Fruit fly (Drosophila melanogaster) whole organism, embryonic: ENCODE measurements around the gene Zip89B.

Source experiments
- Antp ChIP-seq: fragments of 200-800 bp; sonication (Bioruptor generic); optimal IDR thresholded peaks from 3 replicates; lab custom pipeline; 2016; ENCODE audit warnings: missing biosample characterization, missing genetic modification characterization
- Bdp1 ChIP-seq: fragments of 200-800 bp; sonication (Bioruptor generic); optimal IDR thresholded peaks from 3 replicates; lab custom pipeline; 2016; ENCODE audit warnings: missing biosample characterization, missing genetic modification characterization
- CG1024 ChIP-seq: fragments of 200-800 bp; sonication (Bioruptor generic); IDR thresholded peaks from 2 replicates; pipeline ENCODE4 v1.3.6; 2022; ENCODE audit warnings: missing biosample characterization, missing genetic modification characterization
- CG10267 ChIP-seq: fragments of 200-800 bp; sonication (Bioruptor generic); optimal IDR thresholded peaks from 2 replicates; lab custom pipeline; 2018; ENCODE audit warnings: missing biosample characterization, mild to moderate bottlenecking, missing genetic modification characterization, moderate library complexity
- CG10462 ChIP-seq: fragments of 200-800 bp; sonication (Bioruptor generic); optimal IDR thresholded peaks from 2 replicates; lab custom pipeline; 2016; ENCODE audit warnings: missing biosample characterization, missing genetic modification characterization
- CG11093 ChIP-seq: fragments of 200-800 bp; sonication (Bioruptor generic); IDR thresholded peaks from 3 replicates; pipeline ENCODE4 v1.3.6; 2022; ENCODE audit warnings: missing biosample characterization, missing genetic modification characterization
- CG14441 ChIP-seq: fragments of 200-800 bp; sonication (Bioruptor generic); IDR thresholded peaks from 2 replicates; pipeline ENCODE4 v1.3.6; 2022; ENCODE audit warnings: missing biosample characterization, missing genetic modification characterization
- CG15479 ChIP-seq: fragments of 200-800 bp; sonication (Bioruptor generic); optimal IDR thresholded peaks from 3 replicates; lab custom pipeline; 2019; ENCODE audit warnings: missing biosample characterization, mild to moderate bottlenecking, missing genetic modification characterization, moderate library complexity
- CG17612 ChIP-seq: fragments of 200-800 bp; sonication (Bioruptor generic); IDR thresholded peaks from 2 replicates; pipeline ENCODE4 v1.3.6; 2022; ENCODE audit warnings: missing biosample characterization, missing genetic modification characterization
- CG17829 ChIP-seq: fragments of 200-800 bp; optimal IDR thresholded peaks from 2 replicates; lab custom pipeline; 2019; ENCODE audit warnings: missing biosample characterization, mild to moderate bottlenecking, missing genetic modification characterization, moderate library complexity
- CG18011 ChIP-seq: fragments of 200-800 bp; sonication (Bioruptor generic); optimal IDR thresholded peaks from 2 replicates; lab custom pipeline; 2017; ENCODE audit warnings: missing biosample characterization, missing genetic modification characterization, mild to moderate bottlenecking, moderate library complexity, missing genotype
- CG2678 ChIP-seq: fragments of 200-800 bp; sonication (Bioruptor generic); optimal IDR thresholded peaks from 3 replicates; lab custom pipeline; 2019; ENCODE audit warnings: missing biosample characterization, mild to moderate bottlenecking, missing genetic modification characterization, moderate library complexity
- CG32532 ChIP-seq: fragments of 200-800 bp; sonication (Bioruptor generic); IDR thresholded peaks from 2 replicates; pipeline ENCODE4 v1.3.6; 2022; ENCODE audit warnings: missing biosample characterization, missing genetic modification characterization
- CG32767 ChIP-seq: fragments of 200-800 bp; sonication (Bioruptor generic); IDR thresholded peaks from 2 replicates; pipeline ENCODE4 v1.3.6; 2022; ENCODE audit warnings: missing biosample characterization, missing genetic modification characterization
- CG33213 ChIP-seq: fragments of 200-800 bp; sonication (Bioruptor generic); optimal IDR thresholded peaks from 3 replicates; lab custom pipeline; 2016; ENCODE audit warnings: missing biosample characterization, missing genetic modification characterization
- CG33557 ChIP-seq: fragments of 200-800 bp; sonication (Bioruptor generic); optimal IDR thresholded peaks from 2 replicates; lab custom pipeline; 2019; ENCODE audit warnings: missing biosample characterization, mild to moderate bottlenecking, missing genetic modification characterization, moderate library complexity
- CG3407 ChIP-seq: fragments of 200-800 bp; sonication (Bioruptor generic); optimal IDR thresholded peaks from 2 replicates; lab custom pipeline; 2018; ENCODE audit warnings: missing biosample characterization, mild to moderate bottlenecking, missing genetic modification characterization
- CG6254 ChIP-seq: fragments of 200-800 bp; sonication (Bioruptor generic); optimal IDR thresholded peaks from 3 replicates; lab custom pipeline; 2017; ENCODE audit warnings: mild to moderate bottlenecking, missing biosample characterization, missing genetic modification reagents, missing genetic modification characterization
- CG6791 ChIP-seq: fragments of 200-800 bp; sonication (Bioruptor generic); IDR thresholded peaks from 3 replicates; pipeline ENCODE4 v1.3.6; 2022; ENCODE audit warnings: missing biosample characterization, missing genetic modification characterization; ENCODE audit not compliant: partially characterized antibody
- D ChIP-seq, 2 experiments: fragments of 200-800 bp in 1 of 2; fragments of >200 bp in 1 of 2; sonication (Bioruptor generic) in 1 of 2; optimal IDR thresholded peaks; 2 replicates in 1 of 2; 3 replicates in 1 of 2; lab custom pipeline; 2017; ENCODE audit warnings: mild to moderate bottlenecking in 1 of 2, missing biosample characterization in 1 of 2, missing genetic modification characterization in 1 of 2, missing genetic modification reagents in 1 of 2
- D19A ChIP-seq: fragments of 200-800 bp; optimal IDR thresholded peaks from 3 replicates; lab custom pipeline; 2019; ENCODE audit warnings: missing biosample characterization, mild to moderate bottlenecking, missing genetic modification characterization, moderate library complexity
- HLHmδ ChIP-seq: fragments of 200-800 bp; sonication (Bioruptor generic); optimal IDR thresholded peaks from 2 replicates; lab custom pipeline; 2018; ENCODE audit warnings: missing biosample characterization, mild to moderate bottlenecking, missing genetic modification characterization, moderate library complexity
- Hand ChIP-seq: fragments of 200-800 bp; sonication (Bioruptor generic); optimal IDR thresholded peaks from 2 replicates; lab custom pipeline; 2017; ENCODE audit warnings: mild to moderate bottlenecking, missing biosample characterization, missing genetic modification reagents, missing genetic modification characterization
- NC2α ChIP-seq: fragments of 200-800 bp; sonication (Bioruptor generic); optimal IDR thresholded peaks from 2 replicates; lab custom pipeline; 2016; ENCODE audit warnings: missing biosample characterization, missing genetic modification characterization
- Opbp ChIP-seq: fragments of 200-800 bp; sonication (Bioruptor generic); IDR thresholded peaks from 3 replicates; pipeline ENCODE4 v1.3.6; 2022; ENCODE audit warnings: missing biosample characterization, missing genetic modification characterization; ENCODE audit not compliant: partially characterized antibody
- Ravus ChIP-seq: fragments of 200-800 bp; sonication (Bioruptor generic); IDR thresholded peaks from 2 replicates; pipeline ENCODE4 v1.3.6; 2022; ENCODE audit warnings: missing biosample characterization, missing genetic modification characterization
- Rx ChIP-seq: fragments of 200-800 bp; sonication (Bioruptor generic); IDR thresholded peaks from 2 replicates; pipeline ENCODE4 v1.3.6; 2022; ENCODE audit warnings: missing biosample characterization, missing genetic modification characterization
- Sox100B ChIP-seq: fragments of 200-800 bp; sonication (Bioruptor generic); optimal IDR thresholded peaks from 3 replicates; lab custom pipeline; 2018; ENCODE audit warnings: missing biosample characterization, mild to moderate bottlenecking, missing genetic modification characterization
- TFAM ChIP-seq: fragments of 200-800 bp; sonication (Bioruptor generic); optimal IDR thresholded peaks from 2 replicates; lab custom pipeline; 2017; ENCODE audit warnings: missing biosample characterization, missing genetic modification characterization, inconsistent platforms
- Xrp1 ChIP-seq: fragments of 200-800 bp; sonication (Bioruptor generic); IDR thresholded peaks from 2 replicates; pipeline ENCODE4 v1.3.6; 2022; ENCODE audit warnings: missing biosample characterization, missing genetic modification characterization
- bcd ChIP-seq: fragments of 200-800 bp; sonication (Bioruptor generic); optimal IDR thresholded peaks from 2 replicates; lab custom pipeline; 2017; ENCODE audit warnings: missing biosample characterization, mild to moderate bottlenecking, missing genetic modification characterization
- chinmo ChIP-seq: fragments of 200-800 bp; sonication (Bioruptor generic); IDR thresholded peaks from 4 replicates; pipeline ENCODE4 v1.3.6; 2022; ENCODE audit warnings: missing biosample characterization, missing genetic modification characterization; ENCODE audit not compliant: partially characterized antibody
- ci ChIP-seq: fragments of 200-800 bp; sonication (Bioruptor generic); IDR thresholded peaks from 3 replicates; pipeline ENCODE4 v1.3.6; 2022; ENCODE audit warnings: missing biosample characterization, missing genetic modification characterization
- crp ChIP-seq, 2 experiments: fragments of 200-800 bp; sonication (Bioruptor generic); optimal IDR thresholded peaks; 2 replicates in 1 of 2; 3 replicates in 1 of 2; lab custom pipeline; 2017; ENCODE audit warnings: missing biosample characterization in 2 of 2, missing genetic modification characterization in 2 of 2, mild to moderate bottlenecking in 1 of 2, moderate library complexity in 1 of 2
- dan ChIP-seq: fragments of 200-800 bp; sonication (Bioruptor generic); IDR thresholded peaks from 2 replicates; pipeline ENCODE4 v1.3.6; 2022; ENCODE audit warnings: missing biosample characterization, missing genetic modification characterization
- dmrt11E ChIP-seq: fragments of 200-800 bp; sonication (Bioruptor generic); optimal IDR thresholded peaks from 3 replicates; lab custom pipeline; 2018; ENCODE audit warnings: missing biosample characterization, mild to moderate bottlenecking, missing genetic modification characterization, moderate library complexity
- dysf ChIP-seq: fragments of 200-800 bp; sonication (Bioruptor generic); IDR thresholded peaks from 3 replicates; pipeline ENCODE4 v1.3.6; 2022; ENCODE audit warnings: missing biosample characterization, missing genetic modification characterization
- fd96Cb ChIP-seq: fragments of 200-800 bp; sonication (Bioruptor generic); optimal IDR thresholded peaks from 2 replicates; lab custom pipeline; 2018; ENCODE audit warnings: missing biosample characterization, mild to moderate bottlenecking, missing genetic modification characterization, moderate library complexity
- insv ChIP-seq, 2 experiments: fragments of 200-800 bp; sonication (Bioruptor generic); optimal IDR thresholded peaks; 3 replicates each; lab custom pipeline; 2016 to 2018; ENCODE audit warnings: missing biosample characterization in 2 of 2, missing genetic modification characterization in 2 of 2
- kni ChIP-seq: fragments of 200-800 bp; sonication (Bioruptor generic); optimal IDR thresholded peaks from 3 replicates; lab custom pipeline; 2017; ENCODE audit warnings: mild to moderate bottlenecking, missing biosample characterization, missing genetic modification reagents, missing genetic modification characterization
- sd ChIP-seq: fragments of 200-800 bp; sonication (Bioruptor generic); optimal IDR thresholded peaks from 3 replicates; lab custom pipeline; 2018; ENCODE audit warnings: missing biosample characterization, mild to moderate bottlenecking, missing genetic modification characterization, moderate library complexity
- sens ChIP-seq: fragments of 200-800 bp; sonication (Bioruptor generic); peaks from one replicate; lab custom pipeline; 2016; ENCODE audit warnings: missing biosample characterization, missing genetic modification characterization
- sima ChIP-seq: fragments of 200-800 bp; sonication (Bioruptor generic); optimal IDR thresholded peaks from 2 replicates; lab custom pipeline; 2016; ENCODE audit warnings: missing biosample characterization, missing genetic modification characterization
- sqz ChIP-seq: fragments of 200-800 bp; sonication (Bioruptor generic); optimal IDR thresholded peaks from 3 replicates; lab custom pipeline; 2018; ENCODE audit warnings: missing biosample characterization, mild to moderate bottlenecking, missing genetic modification characterization
- sug ChIP-seq: fragments of 200-800 bp; optimal IDR thresholded peaks from 2 replicates; lab custom pipeline; 2019; ENCODE audit warnings: missing biosample characterization, mild to moderate bottlenecking, missing genetic modification characterization, moderate library complexity
- tgo ChIP-seq: fragments of 200-800 bp; sonication (Bioruptor generic); IDR thresholded peaks from 3 replicates; pipeline ENCODE4 v1.3.6; 2022; ENCODE audit warnings: missing biosample characterization, missing genetic modification characterization
- vnd ChIP-seq: fragments of 200-800 bp; sonication (Bioruptor generic); IDR thresholded peaks from 3 replicates; pipeline ENCODE4 v1.3.6; 2022; ENCODE audit warnings: missing biosample characterization, missing genetic modification characterization; ENCODE audit not compliant: partially characterized antibody
- wek ChIP-seq: fragments of 200-800 bp; sonication (Bioruptor generic); optimal IDR thresholded peaks from 3 replicates; lab custom pipeline; 2018; ENCODE audit warnings: missing biosample characterization, mild to moderate bottlenecking, missing genetic modification characterization, moderate library complexity
- yki ChIP-seq: fragments of >200 bp; optimal IDR thresholded peaks from 3 replicates; lab custom pipeline; 2018

The Zip89B gene

dm6 chr3R:16282080-16282690, 23.4 kb upstream of the Zip89B start (continued):
- TF ChIP-seq yki (lab: Kevin White, UChicago) (no peak), CG17612 (no peak), vnd (GFP tag; lab: Robert Waterston, UW) (no peak), NC2α (GFP tag; lab: Kevin White, UChicago) (no peak), chinmo (GFP tag; lab: Robert Waterston, UW) (peak; percentile 75; the same call in 1 of the 4 replicates), bcd (GFP tag; lab: Kevin White, UChicago) (no peak), Opbp (GFP tag; lab: Robert Waterston, UW) (0 out of 3 replicates have a peak, but pooled peaks have one; percentile 54), kni (GFP tag; lab: Kevin White, UChicago) (peak; percentile 81), CG17829 (tag; lab: Kevin White, UChicago) (peak; percentile 20), sqz (GFP tag; lab: Kevin White, UChicago) (peak; percentile 76), wek (GFP tag; lab: Kevin White, UChicago) (no peak), CG14441 (GFP tag; lab: Robert Waterston, UW) (0 out of 2 replicates have a peak, but pooled peaks have one; percentile 33), CG10267 (tag; lab: Kevin White, UChicago) (no peak), Sox100B (GFP tag; lab: Kevin White, UChicago) (peak; percentile 27), dan (GFP tag; lab: Robert Waterston, UW) (no peak), HLHmδ (GFP tag; lab: Kevin White, UChicago) (peak; percentile 41), tgo (no peak), dmrt11E (tag; lab: Kevin White, UChicago) (peak; percentile 4), Ravus (GFP tag; lab: Robert Waterston, UW) (no peak), CG2678 (tag; lab: Kevin White, UChicago) (peak; percentile 2), Antp (GFP tag; lab: Kevin White, UChicago) (no peak), CG3407 (GFP tag; lab: Kevin White, UChicago) (peak; percentile 25), CG10462 (peak; percentile 33), Xrp1 (GFP tag; lab: Robert Waterston, UW) (peak; percentile 24), ci (GFP tag; lab: Robert Waterston, UW) (peak; percentile 43; the same call in 1 of the 3 replicates), crp (GFP tag; optimal IDR thresholded peaks at IDR 0.05; lab: Kevin White, UChicago) (peak; percentile 8 to 73), Bdp1 (GFP tag; lab: Kevin White, UChicago) (no peak), TFAM (GFP tag; lab: Kevin White, UChicago) (no peak), CG6254 (GFP tag; lab: Kevin White, UChicago) (peak; percentile 11), CG32767 (peak; percentile 33; the same call in 1 of the 2 replicates), CG33213 (GFP tag; lab: Kevin White, UChicago) (no peak), fd96Cb (no peak), sima (GFP tag; lab: Kevin White, UChicago) (no peak), D19A (peak; percentile 15), Rx (GFP tag; lab: Robert Waterston, UW) (no peak), insv (GFP tag; optimal IDR thresholded peaks at IDR 0.05; lab: Kevin White, UChicago) (peak in 1 of 2 experiments; percentile 53), CG33557 (peak; percentile 2), D (optimal IDR thresholded peaks at IDR 0.05; lab: Kevin White, UChicago) (no peak), D (GFP tag; optimal IDR thresholded peaks at IDR 0.05; lab: Kevin White, UChicago) (peak; percentile 38), sd (tag; lab: Kevin White, UChicago) (peak; percentile 16), CG15479 (GFP tag; lab: Kevin White, UChicago) (no peak), CG1024 (peak; percentile 42; the same call in 1 of the 2 replicates), CG32532 (GFP tag; lab: Robert Waterston, UW) (no peak), dysf (GFP tag; lab: Robert Waterston, UW) (no peak), CG11093 (GFP tag; lab: Robert Waterston, UW) (no peak), sens (peak; percentile 58), sug (peak; percentile 98), CG6791 (GFP tag; lab: Robert Waterston, UW) (peak; percentile 48; the same call in 1 of the 3 replicates), CG18011 (GFP tag; lab: Kevin White, UChicago) (no peak), Hand (no peak)
